Fruit fly (Drosophila melanogaster): ENCODE data around the gene CG4576.

DNA sequence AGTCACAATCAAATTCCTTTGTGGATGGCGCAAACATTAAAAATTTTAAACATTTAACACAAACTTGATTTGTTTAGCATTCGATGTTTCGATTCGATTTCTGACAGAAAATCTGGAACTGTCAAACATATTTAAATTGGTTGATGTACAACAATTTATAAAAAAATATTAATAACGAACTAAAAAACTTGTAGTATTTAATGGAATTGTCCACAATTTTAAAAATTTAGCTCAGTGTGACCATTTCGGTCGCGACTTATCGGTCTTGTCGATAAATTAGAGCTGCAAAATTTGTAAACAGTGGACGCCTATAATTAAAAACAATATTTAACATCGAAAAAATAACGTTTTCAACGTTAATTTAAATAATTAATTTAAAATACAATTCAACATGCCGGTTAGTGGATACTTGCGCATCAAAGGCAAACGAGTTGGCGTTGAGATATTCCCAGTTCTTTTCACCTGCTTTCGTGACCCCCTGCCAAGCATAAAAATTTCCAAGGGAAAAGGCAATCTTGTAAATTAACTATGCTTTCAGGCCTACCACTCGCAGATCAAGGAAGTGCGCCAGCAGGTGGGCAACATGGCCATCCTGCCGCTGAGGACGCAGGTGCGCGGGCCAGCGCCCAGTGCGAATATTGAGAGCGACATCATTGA, 9.0 kb downstream of the CG4576 start, which contains the start of the genes CG43317 and Arpc3A:
- TF ChIP-seq Snoo (tag; optimal IDR thresholded peaks at IDR 0.05) (no peak), CG34367 (tag; optimal IDR thresholded peaks at IDR 0.05) (no peak), CG17806 (tag; optimal IDR thresholded peaks at IDR 0.05) (no peak), gl (tag; optimal IDR thresholded peaks at IDR 0.05) (no peak), CG10348 (GFP tag; IDR thresholded peaks at IDR 0.05) (no peak), Ets98B (GFP tag; IDR thresholded peaks at IDR 0.05) (no peak), Pif1A (GFP tag; optimal IDR thresholded peaks at IDR 0.05) (no peak)

All from whole organism, pupa.